Fruit fly (Drosophila melanogaster): ENCODE results near the gene Prx6a.

The Prx6a gene

DNA sequence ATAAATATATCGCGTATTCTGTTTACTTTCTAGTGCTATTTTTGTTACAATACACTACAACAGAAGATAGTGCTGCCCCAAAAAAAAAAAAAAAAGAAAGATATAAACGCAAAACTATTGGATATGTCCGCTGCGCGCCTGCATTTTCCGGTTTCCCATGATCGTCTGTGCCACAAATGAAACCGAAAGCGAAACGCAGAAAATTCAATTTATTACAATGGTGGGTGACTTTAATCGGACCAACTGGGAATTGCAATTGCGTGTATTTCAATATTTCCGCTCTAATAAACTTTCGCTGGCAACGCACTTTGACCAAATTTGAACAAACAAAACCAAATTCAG is 15.4 kb downstream of the Prx6a start:
- TF ChIP-seq CG17806 (tag; optimal IDR thresholded peaks at IDR 0.05) (no peak), Pif1B (GFP tag; optimal IDR thresholded peaks at IDR 0.05) (no peak), CG10348 (GFP tag; IDR thresholded peaks at IDR 0.05) (no peak), fd96Ca (GFP tag; IDR thresholded peaks at IDR 0.05) (no peak), CG12605 (GFP tag; IDR thresholded peaks at IDR 0.05) (no peak), CG15710 (tag; optimal IDR thresholded peaks at IDR 0.05) (no peak), CG4496 (GFP tag; IDR thresholded peaks at IDR 0.05) (no peak)

DNA sequence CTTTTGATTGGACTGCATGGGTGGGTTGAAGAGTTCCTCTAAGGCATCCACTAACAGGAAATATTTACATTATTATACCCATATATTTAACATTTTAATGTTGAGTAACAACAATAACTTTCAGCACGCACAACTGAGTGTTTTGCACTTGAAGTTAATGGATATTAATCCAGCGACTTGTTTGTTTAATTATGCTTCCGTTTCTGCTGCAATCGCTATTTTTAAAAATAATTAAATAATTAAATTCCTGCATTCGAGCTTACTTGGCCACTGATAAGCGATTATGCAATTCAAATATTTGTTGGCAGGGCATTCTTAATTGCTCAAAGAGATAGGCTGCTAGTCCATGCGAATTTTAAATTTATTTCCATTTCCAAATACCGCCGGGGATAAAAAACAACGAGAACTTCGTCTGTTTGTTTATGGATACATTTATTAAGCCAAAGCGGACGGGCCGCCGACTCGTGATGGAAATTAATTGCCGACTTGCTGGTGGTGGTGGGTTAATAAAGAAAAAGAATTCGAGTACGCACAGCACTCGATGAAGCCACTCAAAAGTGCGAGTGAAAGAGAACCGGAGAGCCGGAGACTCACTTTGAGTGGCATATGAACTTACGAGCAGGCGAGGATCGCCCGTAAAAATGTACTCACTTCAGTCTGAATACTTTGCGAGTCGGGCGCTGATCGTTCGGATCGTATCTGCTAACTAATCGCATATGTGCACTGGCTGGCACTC is 16.0 kb downstream of the Prx6a start:
- TF ChIP-seq Snoo (tag; optimal IDR thresholded peaks at IDR 0.05) = no peak
- peak; percentile 58 for TF ChIP-seq CG32121 (GFP tag; IDR thresholded peaks at IDR 0.05)
- no peak; the same call in 1 of the 2 replicates for TF ChIP-seq CG12605 (GFP tag; IDR thresholded peaks at IDR 0.05)
- peak; percentile 75 for TF ChIP-seq fd96Ca (GFP tag; IDR thresholded peaks at IDR 0.05)
- TF ChIP-seq CG14655 (GFP tag; optimal IDR thresholded peaks at IDR 0.05) = peak; percentile 46
- TF ChIP-seq CG15710 (tag; optimal IDR thresholded peaks at IDR 0.05) = no peak
- no peak for TF ChIP-seq CG10348 (GFP tag; IDR thresholded peaks at IDR 0.05)
- TF ChIP-seq rn (GFP tag; IDR thresholded peaks at IDR 0.05) = no peak
- peak; percentile 20 for TF ChIP-seq EcR (GFP tag; optimal IDR thresholded peaks at IDR 0.05)
- peak; percentile 19 for TF ChIP-seq CG9948 (tag; optimal IDR thresholded peaks at IDR 0.05)
- peak; percentile 68 for TF ChIP-seq CG4496 (GFP tag; IDR thresholded peaks at IDR 0.05)
- TF ChIP-seq CG8301 (tag; optimal IDR thresholded peaks at IDR 0.05) = peak; percentile 44
- TF ChIP-seq Pif1A (GFP tag; optimal IDR thresholded peaks at IDR 0.05) = peak; percentile 45
- no peak for TF ChIP-seq CG13204 (GFP tag; optimal IDR thresholded peaks at IDR 0.05)
- peak; percentile 48 for TF ChIP-seq Pif1B (GFP tag; optimal IDR thresholded peaks at IDR 0.05)
- no peak for TF ChIP-seq CG34367 (tag; optimal IDR thresholded peaks at IDR 0.05)
- TF ChIP-seq gl (tag; optimal IDR thresholded peaks at IDR 0.05) = peak; percentile 41
- peak; percentile 58 for TF ChIP-seq Ets98B (GFP tag; IDR thresholded peaks at IDR 0.05)
- TF ChIP-seq CG8159 (tag; optimal IDR thresholded peaks at IDR 0.05) = peak; percentile 21
- TF ChIP-seq D1 (tag; optimal IDR thresholded peaks at IDR 0.05) = no peak
- TF ChIP-seq CG17806 (tag; optimal IDR thresholded peaks at IDR 0.05) = peak; percentile 7

DNA sequence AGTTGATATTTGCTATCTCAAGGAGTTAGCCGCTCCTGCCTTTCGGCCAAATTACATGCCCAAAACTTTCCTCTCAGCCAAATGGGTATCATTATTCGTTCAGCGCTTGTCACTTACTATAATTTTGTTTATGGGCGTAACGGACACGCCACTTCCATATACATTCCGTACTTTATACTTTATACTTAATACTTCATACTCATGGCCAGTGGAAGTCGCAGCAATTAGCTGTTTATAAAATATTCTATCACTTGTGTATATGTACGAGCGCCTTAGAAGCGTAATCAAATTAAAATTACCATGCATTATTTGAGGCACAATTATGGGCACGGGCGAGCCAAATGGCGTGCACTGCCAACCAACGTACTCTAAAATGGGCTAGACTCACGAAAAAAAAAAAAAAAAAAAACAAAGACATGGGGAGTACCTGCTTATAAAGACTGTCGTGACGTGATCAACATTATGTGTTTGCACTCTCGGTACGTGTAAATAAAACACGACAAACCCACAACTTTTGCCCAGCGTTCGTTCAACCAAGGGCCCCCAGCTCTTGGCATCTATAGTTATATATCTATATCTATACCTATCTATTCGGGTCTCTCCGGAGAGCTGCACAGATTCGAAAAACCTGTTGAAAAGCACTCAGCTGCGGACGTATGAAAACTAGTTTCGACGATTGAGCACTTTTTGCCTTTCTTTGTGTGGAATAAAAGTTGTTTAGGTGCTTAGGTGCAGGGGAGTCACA is 16.7 kb downstream of the Prx6a start:
- TF ChIP-seq CG10348 (GFP tag; IDR thresholded peaks at IDR 0.05) = no peak
- TF ChIP-seq CG34367 (tag; optimal IDR thresholded peaks at IDR 0.05) = no peak
- no peak for TF ChIP-seq CG15710 (tag; optimal IDR thresholded peaks at IDR 0.05)
- peak; percentile 25; the same call in 1 of the 3 replicates for TF ChIP-seq fd96Ca (GFP tag; IDR thresholded peaks at IDR 0.05)
- TF ChIP-seq EcR (GFP tag; optimal IDR thresholded peaks at IDR 0.05) = peak; percentile 92
- TF ChIP-seq CG32121 (GFP tag; IDR thresholded peaks at IDR 0.05) = 0 out of 2 replicates have a peak, but pooled peaks have one; percentile 31
- TF ChIP-seq CG4496 (GFP tag; IDR thresholded peaks at IDR 0.05) = no peak
- no peak for TF ChIP-seq Pif1B (GFP tag; optimal IDR thresholded peaks at IDR 0.05)

DNA sequence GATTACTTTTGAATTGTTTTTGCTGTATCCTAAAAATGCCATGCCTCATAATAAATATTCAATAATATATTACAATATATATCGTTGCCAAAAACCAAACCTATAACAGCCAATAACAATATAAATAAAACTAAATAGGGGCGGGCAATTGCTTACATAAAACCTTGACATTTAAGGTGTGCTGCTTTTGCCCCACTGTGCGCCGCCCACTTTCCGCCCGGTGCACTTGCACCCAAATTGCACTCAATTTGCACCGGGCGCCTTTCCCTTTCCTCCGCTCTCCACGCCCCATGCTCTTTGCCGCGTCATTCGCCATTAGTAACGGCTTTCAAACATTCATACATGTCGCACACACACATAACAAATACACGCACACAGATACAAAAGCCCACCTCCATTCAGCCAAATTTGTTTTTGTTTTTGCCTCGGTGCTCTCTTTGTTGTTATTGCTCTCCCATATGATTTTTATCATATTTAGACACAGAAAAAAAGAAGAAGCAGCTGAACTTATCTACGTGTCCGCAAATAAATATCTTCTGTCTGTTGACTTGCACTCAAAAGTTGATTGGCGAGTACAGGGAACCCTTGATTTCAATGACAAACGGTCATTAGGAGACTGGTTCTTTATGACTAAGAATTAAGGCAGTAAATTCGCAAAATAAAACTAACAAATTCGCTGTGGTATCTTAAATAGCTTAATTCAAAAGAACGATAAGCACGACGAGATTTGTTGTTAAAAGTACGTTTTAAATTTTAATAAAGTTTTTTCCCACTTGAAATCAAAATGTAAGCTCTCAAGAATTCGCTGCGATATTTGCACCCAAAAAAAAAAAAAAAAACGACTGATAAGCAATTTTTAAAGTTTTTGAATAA is 19.9 kb downstream of the Prx6a start:
- TF ChIP-seq Pif1B (GFP tag; optimal IDR thresholded peaks at IDR 0.05) = peak; percentile 48
- no peak for TF ChIP-seq D1 (tag; optimal IDR thresholded peaks at IDR 0.05)
- TF ChIP-seq CG8301 (tag; optimal IDR thresholded peaks at IDR 0.05) = peak; percentile 80
- no peak for TF ChIP-seq gl (tag; optimal IDR thresholded peaks at IDR 0.05)
- TF ChIP-seq CG4496 (GFP tag; IDR thresholded peaks at IDR 0.05) = peak; percentile 83
- peak; percentile 84 for TF ChIP-seq fd96Ca (GFP tag; IDR thresholded peaks at IDR 0.05)
- no peak for TF ChIP-seq CG10348 (GFP tag; IDR thresholded peaks at IDR 0.05)
- peak; percentile 81 for TF ChIP-seq CG32121 (GFP tag; IDR thresholded peaks at IDR 0.05)
- peak; percentile 32 for TF ChIP-seq CG34367 (tag; optimal IDR thresholded peaks at IDR 0.05)
- peak; percentile 84 for TF ChIP-seq CG14655 (GFP tag; optimal IDR thresholded peaks at IDR 0.05)
- TF ChIP-seq CG8159 (tag; optimal IDR thresholded peaks at IDR 0.05) = peak; percentile 56
- TF ChIP-seq Snoo (tag; optimal IDR thresholded peaks at IDR 0.05) = peak; percentile 63
- peak; percentile 41; the same call in 1 of the 2 replicates for TF ChIP-seq rn (GFP tag; IDR thresholded peaks at IDR 0.05)
- no peak for TF ChIP-seq CG15710 (tag; optimal IDR thresholded peaks at IDR 0.05)
- peak; percentile 48 for TF ChIP-seq CG17806 (tag; optimal IDR thresholded peaks at IDR 0.05)
- TF ChIP-seq EcR (GFP tag; optimal IDR thresholded peaks at IDR 0.05) = peak; percentile 10
- peak; percentile 65 for TF ChIP-seq CG12605 (GFP tag; IDR thresholded peaks at IDR 0.05)
- TF ChIP-seq Ets98B (GFP tag; IDR thresholded peaks at IDR 0.05) = peak; percentile 84
- peak; percentile 55 for TF ChIP-seq CG9948 (tag; optimal IDR thresholded peaks at IDR 0.05)
- TF ChIP-seq Pif1A (GFP tag; optimal IDR thresholded peaks at IDR 0.05) = peak; percentile 28

DNA sequence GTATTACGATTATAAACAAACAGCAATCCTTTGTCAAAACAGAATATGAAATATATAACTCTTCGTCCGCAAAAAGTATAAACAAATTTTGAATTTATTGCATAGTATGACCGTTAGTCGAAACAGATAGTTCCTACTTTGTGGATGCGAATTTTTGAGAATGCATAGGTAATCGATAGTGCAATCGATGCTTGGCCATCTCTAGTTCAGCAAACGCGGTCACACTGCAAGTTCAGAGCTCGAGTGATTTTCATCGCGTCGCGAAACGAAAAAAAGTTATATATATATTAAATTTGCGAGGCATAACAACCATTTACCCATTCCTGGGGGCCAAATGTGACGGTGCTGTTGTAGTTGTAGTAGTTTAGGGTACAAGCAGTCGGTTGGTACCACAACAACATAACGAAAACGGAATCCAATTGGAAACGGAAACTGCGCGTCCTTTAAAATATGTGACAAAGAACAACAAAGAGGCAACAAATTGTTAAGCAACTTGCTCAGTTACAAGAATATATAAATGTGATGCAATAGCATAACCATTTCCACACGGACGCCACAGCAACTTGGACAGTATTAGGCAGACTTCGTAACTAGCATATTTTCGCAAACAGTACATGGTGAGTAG is 21.0 kb downstream of the Prx6a start, which contains the start of gene CG2991:
CG2991 (plus strand) TSS at position 205 of the 625 bp plus-strand sequence.
- TF ChIP-seq D1 (tag; optimal IDR thresholded peaks at IDR 0.05) = no peak
- TF ChIP-seq Pif1A (GFP tag; optimal IDR thresholded peaks at IDR 0.05) = peak; percentile 15
- TF ChIP-seq CG32121 (GFP tag; IDR thresholded peaks at IDR 0.05) = no peak
- TF ChIP-seq CG4496 (GFP tag; IDR thresholded peaks at IDR 0.05) = 0 out of 3 replicates have a peak, but pooled peaks have one; percentile 17
- no peak for TF ChIP-seq CG15710 (tag; optimal IDR thresholded peaks at IDR 0.05)
- no peak for TF ChIP-seq gl (tag; optimal IDR thresholded peaks at IDR 0.05)
- no peak for TF ChIP-seq rn (GFP tag; IDR thresholded peaks at IDR 0.05)
- no peak for TF ChIP-seq CG9948 (tag; optimal IDR thresholded peaks at IDR 0.05)
- TF ChIP-seq CG10348 (GFP tag; IDR thresholded peaks at IDR 0.05) = no peak
- no peak for TF ChIP-seq CG14655 (GFP tag; optimal IDR thresholded peaks at IDR 0.05)
- TF ChIP-seq Snoo (tag; optimal IDR thresholded peaks at IDR 0.05) = no peak
- peak; percentile 48 for TF ChIP-seq Pif1B (GFP tag; optimal IDR thresholded peaks at IDR 0.05)
- TF ChIP-seq EcR (GFP tag; optimal IDR thresholded peaks at IDR 0.05) = peak; percentile 21
- no peak for TF ChIP-seq CG34367 (tag; optimal IDR thresholded peaks at IDR 0.05)
- no peak for TF ChIP-seq CG12605 (GFP tag; IDR thresholded peaks at IDR 0.05)
- no peak for TF ChIP-seq CG17806 (tag; optimal IDR thresholded peaks at IDR 0.05)
- TF ChIP-seq CG13204 (GFP tag; optimal IDR thresholded peaks at IDR 0.05) = no peak
- TF ChIP-seq Ets98B (GFP tag; IDR thresholded peaks at IDR 0.05) = peak; percentile 11; the same call in 1 of the 2 replicates
- TF ChIP-seq fd96Ca (GFP tag; IDR thresholded peaks at IDR 0.05) = no peak
- peak; percentile 18 for TF ChIP-seq CG8159 (tag; optimal IDR thresholded peaks at IDR 0.05)
- TF ChIP-seq CG8301 (tag; optimal IDR thresholded peaks at IDR 0.05) = no peak
